Worm (Caenorhabditis elegans) whole organism, L4/young adult: ENCODE data around the gene hmp-1.

Experiments
- W03F9.2 ChIP-seq: fragments of 150-350 bp; optimal IDR thresholded peaks from 2 replicates; lab custom pipeline; 2014; ENCODE audit warnings: missing biosample characterization, missing genetic modification characterization
- him-1 ChIP-seq: sonication (generic microtip); optimal IDR thresholded peaks from 2 replicates; lab custom pipeline; 2016; ENCODE audit warnings: missing genotype, missing genetic modification reagents, missing genetic modification characterization, missing compliant biosample characterization

- no peak for TF ChIP-seq W03F9.2 (tag; lab: Kevin White, UChicago)
- TF ChIP-seq him-1: no peak
Measured at ce11 chrV:11826967-11827366, 18.7 kb upstream of the hmp-1 start, which contains the start of the genes mpst-1 and D2023.6.
